Fruit fly (Drosophila melanogaster) whole organism, embryonic: ENCODE data around the gene PLCXD.

ENCODE experiments used
- Bdp1 ChIP-seq: fragments of 200-800 bp; sonication (Bioruptor generic); optimal IDR thresholded peaks from 3 replicates; lab custom pipeline; 2016; ENCODE audit warnings: missing biosample characterization, missing genetic modification characterization
- CG10147 ChIP-seq: fragments of 200-800 bp; sonication (Bioruptor generic); optimal IDR thresholded peaks from 2 replicates; lab custom pipeline; 2019; ENCODE audit warnings: missing biosample characterization, mild to moderate bottlenecking, missing genetic modification characterization, moderate library complexity
- CG10274 ChIP-seq: fragments of 200-800 bp; sonication (Bioruptor generic); optimal IDR thresholded peaks from 3 replicates; lab custom pipeline; 2017; ENCODE audit warnings: missing biosample characterization, mild to moderate bottlenecking, missing genetic modification characterization
- CG11723 ChIP-seq: fragments of 200-800 bp; sonication (Bioruptor generic); optimal IDR thresholded peaks from 2 replicates; lab custom pipeline; 2017; ENCODE audit warnings: missing biosample characterization, mild to moderate bottlenecking, missing genetic modification characterization
- CG12155 ChIP-seq: fragments of 200-800 bp; sonication (Bioruptor generic); optimal IDR thresholded peaks from 3 replicates; lab custom pipeline; 2016; ENCODE audit warnings: missing biosample characterization, missing genetic modification characterization
- CG13287 ChIP-seq: fragments of 200-800 bp; sonication (Bioruptor generic); IDR thresholded peaks from 2 replicates; pipeline ENCODE4 v1.3.6; 2022; ENCODE audit warnings: missing biosample characterization, missing genetic modification characterization; ENCODE audit not compliant: partially characterized antibody
- CG14965 ChIP-seq: fragments of 200-800 bp; sonication (Bioruptor generic); optimal IDR thresholded peaks from 2 replicates; lab custom pipeline; 2016; ENCODE audit warnings: missing biosample characterization, missing genetic modification characterization, borderline replicate concordance
- CG15514 ChIP-seq: fragments of 200-800 bp; sonication (Bioruptor generic); optimal IDR thresholded peaks from 3 replicates; lab custom pipeline; 2017; ENCODE audit warnings: missing biosample characterization, missing genetic modification characterization, mild to moderate bottlenecking, moderate library complexity, missing genetic modification reagents
- CG1603 ChIP-seq: fragments of 200-800 bp; sonication (Bioruptor generic); optimal IDR thresholded peaks from 2 replicates; lab custom pipeline; 2019; ENCODE audit warnings: missing biosample characterization, mild to moderate bottlenecking, missing genetic modification characterization, moderate library complexity
- CG1832 ChIP-seq: fragments of 200-800 bp; sonication (Bioruptor generic); optimal IDR thresholded peaks from 2 replicates; lab custom pipeline; 2017; ENCODE audit warnings: missing biosample characterization, mild to moderate bottlenecking, missing genetic modification characterization, inconsistent platforms
- CG2199 ChIP-seq: fragments of 200-800 bp; sonication (Bioruptor generic); IDR thresholded peaks from 3 replicates; pipeline ENCODE4 v1.3.6; 2022; ENCODE audit warnings: missing biosample characterization, missing genetic modification characterization
- CG3838 ChIP-seq: fragments of 200-800 bp; sonication (Bioruptor generic); optimal IDR thresholded peaks from 3 replicates; lab custom pipeline; 2016; ENCODE audit warnings: missing biosample characterization, missing genetic modification characterization
- CG3995 ChIP-seq: fragments of 200-800 bp; sonication (Bioruptor generic); optimal IDR thresholded peaks from 3 replicates; lab custom pipeline; 2016; ENCODE audit warnings: missing biosample characterization, missing genetic modification characterization
- CG4730 ChIP-seq: fragments of 200-800 bp; sonication (Bioruptor generic); IDR thresholded peaks from 2 replicates; pipeline ENCODE4 v1.3.6; 2022; ENCODE audit warnings: missing biosample characterization, missing genetic modification characterization
- CG6175 ChIP-seq: fragments of 200-800 bp; sonication (Bioruptor generic); IDR thresholded peaks from 3 replicates; pipeline ENCODE4 v1.3.6; 2022; ENCODE audit warnings: missing biosample characterization, missing genetic modification characterization
- CG6272 ChIP-seq: fragments of 200-800 bp; sonication (Bioruptor generic); IDR thresholded peaks from 2 replicates; pipeline ENCODE4 v1.3.6; 2022; ENCODE audit warnings: missing biosample characterization, missing genetic modification characterization
- CG6683 ChIP-seq: fragments of 200-800 bp; sonication (Bioruptor generic); optimal IDR thresholded peaks from 2 replicates; lab custom pipeline; 2017; ENCODE audit warnings: missing biosample characterization, mild to moderate bottlenecking, missing genetic modification characterization, missing genetic modification reagents
- CG6791 ChIP-seq: fragments of 200-800 bp; sonication (Bioruptor generic); IDR thresholded peaks from 3 replicates; pipeline ENCODE4 v1.3.6; 2022; ENCODE audit warnings: missing biosample characterization, missing genetic modification characterization; ENCODE audit not compliant: partially characterized antibody
- CG7786 ChIP-seq: fragments of 200-800 bp; sonication (Bioruptor generic); optimal IDR thresholded peaks from 2 replicates; lab custom pipeline; 2016; ENCODE audit warnings: missing biosample characterization, missing genetic modification characterization
- CG7928 ChIP-seq: fragments of 200-800 bp; sonication (Bioruptor generic); optimal IDR thresholded peaks from 2 replicates; lab custom pipeline; 2017; ENCODE audit warnings: missing biosample characterization, mild to moderate bottlenecking, missing genetic modification characterization
- CG9932 ChIP-seq: fragments of 200-800 bp; sonication (Bioruptor generic); IDR thresholded peaks from 2 replicates; pipeline ENCODE4 v1.3.6; 2022; ENCODE audit warnings: missing biosample characterization, missing genetic modification characterization
- Chrac-16 ChIP-seq: fragments of 200-800 bp; sonication (Bioruptor generic); optimal IDR thresholded peaks from 3 replicates; lab custom pipeline; 2016; ENCODE audit warnings: missing biosample characterization, missing genetic modification characterization
- D ChIP-seq, 2 experiments: fragments of 200-800 bp in 1 of 2; fragments of >200 bp in 1 of 2; sonication (Bioruptor generic) in 1 of 2; optimal IDR thresholded peaks; 2 replicates in 1 of 2; 3 replicates in 1 of 2; lab custom pipeline; 2017; ENCODE audit warnings: mild to moderate bottlenecking in 1 of 2, missing biosample characterization in 1 of 2, missing genetic modification characterization in 1 of 2, missing genetic modification reagents in 1 of 2
- Deaf1 ChIP-seq: fragments of 200-800 bp; optimal IDR thresholded peaks from 3 replicates; lab custom pipeline; 2019; ENCODE audit warnings: missing biosample characterization, mild to moderate bottlenecking, missing genetic modification characterization, moderate library complexity
- E2f2 ChIP-seq: fragments of 200-800 bp; sonication (Bioruptor generic); IDR thresholded peaks from 2 replicates; pipeline ENCODE4 v1.3.6; 2022; ENCODE audit warnings: missing biosample characterization, missing genetic modification characterization
- HmgZ ChIP-seq: fragments of 200-800 bp; sonication (Bioruptor generic); optimal IDR thresholded peaks from 2 replicates; lab custom pipeline; 2018; ENCODE audit warnings: missing biosample characterization, mild to moderate bottlenecking, missing genetic modification characterization
- PHDP ChIP-seq: fragments of 200-800 bp; sonication (Bioruptor generic); optimal IDR thresholded peaks from 3 replicates; lab custom pipeline; 2018; ENCODE audit warnings: missing biosample characterization, mild to moderate bottlenecking, missing genetic modification characterization, moderate library complexity
- Ravus ChIP-seq: fragments of 200-800 bp; sonication (Bioruptor generic); IDR thresholded peaks from 2 replicates; pipeline ENCODE4 v1.3.6; 2022; ENCODE audit warnings: missing biosample characterization, missing genetic modification characterization
- Scr ChIP-seq: fragments of 200-800 bp; sonication (Bioruptor generic); IDR thresholded peaks from 2 replicates; pipeline ENCODE4 v1.3.6; 2022; ENCODE audit warnings: missing biosample characterization, missing genetic modification characterization; ENCODE audit not compliant: partially characterized antibody
- Sox100B ChIP-seq: fragments of 200-800 bp; sonication (Bioruptor generic); optimal IDR thresholded peaks from 3 replicates; lab custom pipeline; 2018; ENCODE audit warnings: missing biosample characterization, mild to moderate bottlenecking, missing genetic modification characterization
- bab2 ChIP-seq: fragments of 200-800 bp; sonication (Bioruptor generic); optimal IDR thresholded peaks from 2 replicates; lab custom pipeline; 2016; ENCODE audit warnings: missing biosample characterization, missing genetic modification characterization
- bcd ChIP-seq: fragments of 200-800 bp; sonication (Bioruptor generic); optimal IDR thresholded peaks from 2 replicates; lab custom pipeline; 2017; ENCODE audit warnings: missing biosample characterization, mild to moderate bottlenecking, missing genetic modification characterization
- cad ChIP-seq: fragments of >200 bp; optimal IDR thresholded peaks from 2 replicates; lab custom pipeline; 2017; ENCODE audit warnings: missing biosample characterization, missing genetic modification characterization
- cas ChIP-seq: fragments of 200-800 bp; sonication (Bioruptor generic); IDR thresholded peaks from 2 replicates; pipeline ENCODE4 v1.3.6; 2022; ENCODE audit warnings: missing biosample characterization, missing genetic modification characterization
- chm ChIP-seq: fragments of 200-800 bp; sonication (Bioruptor generic); IDR thresholded peaks from 2 replicates; pipeline ENCODE4 v1.3.6; 2022; ENCODE audit warnings: missing biosample characterization, missing genetic modification characterization
- crc ChIP-seq: fragments of 200-800 bp; sonication (Bioruptor generic); optimal IDR thresholded peaks from 2 replicates; lab custom pipeline; 2016; ENCODE audit warnings: missing biosample characterization, missing genetic modification characterization
- gsb ChIP-seq: fragments of 200-800 bp; sonication (Bioruptor generic); IDR thresholded peaks from 2 replicates; pipeline ENCODE4 v1.3.6; 2022; ENCODE audit warnings: missing biosample characterization, missing genetic modification characterization
- hbn ChIP-seq: fragments of 200-800 bp; sonication (Bioruptor generic); IDR thresholded peaks from 2 replicates; pipeline ENCODE4 v1.3.6; 2022; ENCODE audit warnings: missing biosample characterization, missing genetic modification characterization; ENCODE audit not compliant: partially characterized antibody
- kni ChIP-seq: fragments of 200-800 bp; sonication (Bioruptor generic); optimal IDR thresholded peaks from 3 replicates; lab custom pipeline; 2017; ENCODE audit warnings: mild to moderate bottlenecking, missing biosample characterization, missing genetic modification reagents, missing genetic modification characterization
- knrl ChIP-seq: fragments of 200-800 bp; sonication (Bioruptor generic); IDR thresholded peaks from 3 replicates; pipeline ENCODE4 v1.3.6; 2022; ENCODE audit warnings: missing biosample characterization, missing genetic modification characterization; ENCODE audit not compliant: partially characterized antibody
- mld ChIP-seq: fragments of 200-800 bp; sonication (Bioruptor generic); IDR thresholded peaks from 3 replicates; pipeline ENCODE4 v1.3.6; 2022; ENCODE audit warnings: missing biosample characterization, missing genetic modification characterization; ENCODE audit not compliant: partially characterized antibody
- pfk ChIP-seq: fragments of 200-800 bp; sonication (Bioruptor generic); optimal IDR thresholded peaks from 2 replicates; lab custom pipeline; 2018; ENCODE audit warnings: missing biosample characterization, mild to moderate bottlenecking, missing genetic modification characterization, moderate library complexity
- pho ChIP-seq: fragments of 200-800 bp; sonication (Bioruptor generic); optimal IDR thresholded peaks from 2 replicates; lab custom pipeline; 2016; ENCODE audit warnings: missing biosample characterization, missing genetic modification characterization
- phol ChIP-seq: fragments of 200-800 bp; sonication (Bioruptor generic); optimal IDR thresholded peaks from 3 replicates; lab custom pipeline; 2018; ENCODE audit warnings: missing biosample characterization, mild to moderate bottlenecking, missing genetic modification characterization, moderate library complexity
- psq ChIP-seq: fragments of 200-800 bp; sonication (Bioruptor generic); optimal IDR thresholded peaks from 2 replicates; lab custom pipeline; 2017; ENCODE audit warnings: missing biosample characterization, missing genetic modification characterization
- pum ChIP-seq: fragments of 200-800 bp; sonication (Bioruptor generic); optimal IDR thresholded peaks from 2 replicates; lab custom pipeline; 2016; ENCODE audit warnings: missing biosample characterization, missing genetic modification characterization
- run ChIP-seq: fragments of 200-800 bp; sonication (Bioruptor generic); optimal IDR thresholded peaks from 3 replicates; lab custom pipeline; 2018; ENCODE audit warnings: missing biosample characterization, mild to moderate bottlenecking, missing genetic modification characterization
- toy ChIP-seq: fragments of 200-800 bp; sonication (Bioruptor generic); IDR thresholded peaks from 2 replicates; pipeline ENCODE4 v1.3.6; 2022; ENCODE audit warnings: missing biosample characterization, missing genetic modification characterization
- wor ChIP-seq: fragments of 200-800 bp; sonication (Bioruptor generic); IDR thresholded peaks from 2 replicates; pipeline ENCODE4 v1.3.6; 2022; ENCODE audit warnings: missing biosample characterization, missing genetic modification characterization

PLCXD gene

dm6 chr2L:12010100-12010876 lies 38.9 kb upstream of the PLCXD start (continued):
- no peak for TF ChIP-seq E2f2
- peak; percentile 82 for TF ChIP-seq CG12155 (GFP tag; lab: Kevin White, UChicago)
- TF ChIP-seq bcd (GFP tag; lab: Kevin White, UChicago), result peak; percentile 44
- no peak for TF ChIP-seq cad (GFP tag; lab: Kevin White, UChicago)
- TF ChIP-seq PHDP (tag; lab: Kevin White, UChicago), result no peak
- no peak for TF ChIP-seq psq (GFP tag; lab: Kevin White, UChicago)
- TF ChIP-seq Bdp1, result no peak
- no peak for TF ChIP-seq Chrac-16
- no peak for TF ChIP-seq CG7928 (GFP tag; lab: Kevin White, UChicago)
- no peak for TF ChIP-seq hbn (GFP tag; lab: Robert Waterston, UW)
- no peak for TF ChIP-seq chm (GFP tag; lab: Robert Waterston, UW)
- no peak for TF ChIP-seq Ravus
- no peak for TF ChIP-seq CG10147 (GFP tag; lab: Kevin White, UChicago)
- TF ChIP-seq CG6683 (GFP tag; lab: Kevin White, UChicago), result peak; percentile 26
- TF ChIP-seq CG11723 (GFP tag; lab: Kevin White, UChicago), result no peak
- no peak for TF ChIP-seq knrl (GFP tag; lab: Robert Waterston, UW)
- TF ChIP-seq CG7786 (GFP tag; lab: Kevin White, UChicago), result no peak
- no peak for TF ChIP-seq pum (GFP tag; lab: Kevin White, UChicago)
- peak; percentile 100 for TF ChIP-seq kni (GFP tag; lab: Kevin White, UChicago)
- peak; percentile 62 for TF ChIP-seq run (tag; lab: Kevin White, UChicago)
- peak; percentile 68 for TF ChIP-seq pfk (GFP tag; lab: Kevin White, UChicago)
- no peak for TF ChIP-seq toy (GFP tag; lab: Robert Waterston, UW)
- TF ChIP-seq CG6175 (GFP tag; lab: Robert Waterston, UW), result no peak
- TF ChIP-seq CG1832 (GFP tag; lab: Kevin White, UChicago), result peak; percentile 90
- TF ChIP-seq CG1603 (tag; lab: Kevin White, UChicago), result peak; percentile 27
- no peak for TF ChIP-seq crc (GFP tag; lab: Kevin White, UChicago)
- TF ChIP-seq Deaf1 (tag; lab: Kevin White, UChicago), result peak; percentile 79
- no peak for TF ChIP-seq phol (tag; lab: Kevin White, UChicago)
- no peak for TF ChIP-seq mld (GFP tag; lab: Robert Waterston, UW)
- TF ChIP-seq Sox100B (GFP tag; lab: Kevin White, UChicago), result no peak
- TF ChIP-seq CG2199 (GFP tag; lab: Robert Waterston, UW), result no peak
- TF ChIP-seq bab2, result no peak
- TF ChIP-seq wor (GFP tag; lab: Robert Waterston, UW), result no peak
- TF ChIP-seq CG3838 (GFP tag; lab: Kevin White, UChicago), result peak; percentile 98
- TF ChIP-seq D (optimal IDR thresholded peaks at IDR 0.05; lab: Kevin White, UChicago), result peak; percentile 91
- TF ChIP-seq D (GFP tag; optimal IDR thresholded peaks at IDR 0.05; lab: Kevin White, UChicago), result peak; percentile 8
- peak; percentile 39 for TF ChIP-seq pho
- peak; percentile 76 for TF ChIP-seq HmgZ (tag; lab: Kevin White, UChicago)
- TF ChIP-seq CG15514 (GFP tag; lab: Kevin White, UChicago), result no peak
- no peak for TF ChIP-seq CG10274 (GFP tag; lab: Kevin White, UChicago)
- no peak for TF ChIP-seq cas (GFP tag; lab: Robert Waterston, UW)
- TF ChIP-seq CG4730 (GFP tag; lab: Robert Waterston, UW), result no peak
- TF ChIP-seq CG13287 (GFP tag; lab: Robert Waterston, UW), result no peak
- TF ChIP-seq Scr (GFP tag; lab: Robert Waterston, UW), result no peak
- no peak for TF ChIP-seq CG9932
- no peak for TF ChIP-seq CG3995
- no peak for TF ChIP-seq gsb (GFP tag; lab: Robert Waterston, UW)
- TF ChIP-seq CG6791 (GFP tag; lab: Robert Waterston, UW), result no peak
- TF ChIP-seq CG14965 (GFP tag; lab: Kevin White, UChicago), result no peak
- TF ChIP-seq CG6272, result no peak
